Worm (Caenorhabditis elegans): Measurements from ENCODE around the gene sre-14.

DNA sequence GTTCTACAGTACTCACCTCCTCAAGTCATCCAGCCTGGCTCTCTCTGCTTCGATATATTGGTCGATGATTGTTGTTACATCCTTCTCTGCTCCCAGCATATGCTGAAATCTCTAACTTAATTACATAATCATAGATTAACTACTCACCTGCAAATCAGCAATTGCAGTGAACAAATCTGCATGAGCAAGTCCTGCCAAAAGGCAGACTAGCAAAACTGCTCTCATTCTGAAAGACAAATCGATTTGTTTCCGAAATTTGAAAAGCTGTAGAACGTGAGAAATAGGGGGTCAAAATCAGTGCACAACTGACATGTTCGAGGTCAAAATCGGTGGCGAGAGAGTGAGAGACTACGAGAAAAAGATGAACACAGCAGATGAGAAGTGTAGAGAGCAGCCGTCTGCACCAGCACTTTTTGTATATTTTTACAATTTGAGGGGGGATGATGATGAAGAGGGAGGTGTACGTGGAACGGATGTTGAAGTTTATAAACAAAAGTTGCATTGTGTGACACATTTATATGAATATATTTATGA lies 45.4 kb downstream of the sre-14 start, which contains the start of gene phy-2:
- TF ChIP-seq mef-2 (tag; optimal IDR thresholded peaks at IDR 0.05) (no peak), rnt-1 (tag; optimal IDR thresholded peaks at IDR 0.05) (no peak), fos-1 (tag; optimal IDR thresholded peaks at IDR 0.05) (no peak), snu-23 (GFP tag; optimal IDR thresholded peaks at IDR 0.05) (no peak), ceh-82 (tag; optimal IDR thresholded peaks at IDR 0.05) (no peak), lin-15B (tag; optimal IDR thresholded peaks at IDR 0.05) (no peak), lin-39 (tag; optimal IDR thresholded peaks at IDR 0.05) (no peak), nhr-77 (tag; optimal IDR thresholded peaks at IDR 0.05) (no peak), elt-2 (tag; optimal IDR thresholded peaks at IDR 0.05) (no peak), pag-3 (tag; optimal IDR thresholded peaks at IDR 0.05; ENCODE audit: borderline replicate concordance, insufficient read depth) (no peak), zip-4 (GFP tag; optimal IDR thresholded peaks at IDR 0.05) (no peak), skn-1 (tag; optimal IDR thresholded peaks at IDR 0.05) (no peak), nhr-76 (tag; optimal IDR thresholded peaks at IDR 0.05) (no peak), hlh-17 (GFP tag; optimal IDR thresholded peaks at IDR 0.05; ENCODE audit: borderline replicate concordance) (no peak)
